Fruit fly (Drosophila melanogaster): ENCODE results near the gene CG17350.

Gene CG17350

DNA sequence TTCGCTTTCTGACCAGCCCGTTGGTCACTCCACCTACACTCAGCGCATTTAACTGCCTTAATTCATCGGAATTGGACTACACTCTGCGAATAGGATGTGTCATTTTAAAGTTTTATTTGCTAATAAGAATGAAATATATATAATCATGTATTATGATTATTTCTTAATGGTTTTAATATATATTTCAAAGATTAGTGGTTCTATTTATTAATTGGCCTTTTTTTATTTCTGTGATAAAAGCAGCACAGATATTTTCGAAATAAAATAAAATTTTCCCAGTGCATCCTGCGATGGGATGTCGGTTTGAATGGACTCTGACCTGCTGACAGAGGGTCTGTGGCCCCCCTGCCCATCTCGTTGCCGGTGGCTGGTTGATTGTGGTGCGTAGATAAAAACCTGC lies 6.9 kb upstream of the CG17350 start (continued):
- TF ChIP-seq CG18262 (tag; optimal IDR thresholded peaks at IDR 0.05) (peak; percentile 63), NC2α (GFP tag; optimal IDR thresholded peaks at IDR 0.05) (no peak), Ada2b (GFP tag; IDR thresholded peaks at IDR 0.05) (no peak), CG3995 (GFP tag; optimal IDR thresholded peaks at IDR 0.05) (no peak), CTCF (GFP tag; optimal IDR thresholded peaks at IDR 0.05) (no peak), Max (GFP tag; optimal IDR thresholded peaks at IDR 0.05) (no peak), sna (GFP tag; IDR thresholded peaks at IDR 0.05; ENCODE audit: partially characterized antibody) (no peak), CG7987 (GFP tag; optimal IDR thresholded peaks at IDR 0.05) (no peak), CG12769 (tag; optimal IDR thresholded peaks at IDR 0.05) (no peak), CG3847 (GFP tag; IDR thresholded peaks at IDR 0.05) (no peak), mam (GFP tag; optimal IDR thresholded peaks at IDR 0.05) (no peak), fd102C (GFP tag; optimal IDR thresholded peaks at IDR 0.05) (no peak), Eip74EF (GFP tag; optimal IDR thresholded peaks at IDR 0.05) (peak in 1 of 2 experiments; percentile 1), Dp (GFP tag; optimal IDR thresholded peaks at IDR 0.05) (no peak), Usf (GFP tag; optimal IDR thresholded peaks at IDR 0.05) (no peak), al (GFP tag; IDR thresholded peaks at IDR 0.05) (no peak), Ssrp (tag; optimal IDR thresholded peaks at IDR 0.05) (peak; percentile 47), CG6683 (GFP tag; optimal IDR thresholded peaks at IDR 0.05) (no peak), dysf (GFP tag; IDR thresholded peaks at IDR 0.05) (0 out of 3 replicates have a peak, but pooled peaks have one; percentile 10), sens (GFP tag) (peak; percentile 63), CG12104 (GFP tag; optimal IDR thresholded peaks at IDR 0.05) (no peak), zen (tag; optimal IDR thresholded peaks at IDR 0.05) (no peak), CG4707 (GFP tag; optimal IDR thresholded peaks at IDR 0.05) (no peak), NFAT (GFP tag; IDR thresholded peaks at IDR 0.05) (no peak), CG10654 (GFP tag; optimal IDR thresholded peaks at IDR 0.05) (no peak), unc-4 (GFP tag; IDR thresholded peaks at IDR 0.05; ENCODE audit: partially characterized antibody) (no peak), NC2β (GFP tag; optimal IDR thresholded peaks at IDR 0.05) (no peak), Abd-B (GFP tag; optimal IDR thresholded peaks at IDR 0.05) (peak; percentile 17), D19A (tag; optimal IDR thresholded peaks at IDR 0.05) (peak; percentile 35), HLH54F (GFP tag; optimal IDR thresholded peaks at IDR 0.05) (no peak), CG14667 (GFP tag; IDR thresholded peaks at IDR 0.05) (no peak), sqz (GFP tag; optimal IDR thresholded peaks at IDR 0.05) (no peak), Nf-YB (GFP tag; optimal IDR thresholded peaks at IDR 0.05) (no peak), HLHmδ (GFP tag; optimal IDR thresholded peaks at IDR 0.05) (no peak), crc (GFP tag; optimal IDR thresholded peaks at IDR 0.05) (no peak), salm (tag; optimal IDR thresholded peaks at IDR 0.05) (no peak), fru (optimal IDR thresholded peaks at IDR 0.05) (no peak), CG2889 (GFP tag; IDR thresholded peaks at IDR 0.05) (no peak), Hr51 (GFP tag; optimal IDR thresholded peaks at IDR 0.05) (peak in 1 of 2 experiments; percentile 41), dmrt99B (tag; optimal IDR thresholded peaks at IDR 0.05) (peak; percentile 67), sisA (GFP tag; IDR thresholded peaks at IDR 0.05) (no peak), CG17186 (GFP tag; optimal IDR thresholded peaks at IDR 0.05) (no peak), ATbp (GFP tag; optimal IDR thresholded peaks at IDR 0.05) (peak; percentile 17), ap (GFP tag; IDR thresholded peaks at IDR 0.05) (0 out of 2 replicates have a peak, but pooled peaks have one; percentile 17), CG9932 (GFP tag; IDR thresholded peaks at IDR 0.05) (no peak), sd (tag; optimal IDR thresholded peaks at IDR 0.05) (no peak), CG9797 (GFP tag; optimal IDR thresholded peaks at IDR 0.05) (no peak), CG13424 (tag; optimal IDR thresholded peaks at IDR 0.05) (peak; percentile 48), Opbp (GFP tag; IDR thresholded peaks at IDR 0.05; ENCODE audit: partially characterized antibody) (no peak), danr (GFP tag; IDR thresholded peaks at IDR 0.05) (no peak), Ravus (GFP tag; IDR thresholded peaks at IDR 0.05) (no peak), pnt (GFP tag; optimal IDR thresholded peaks at IDR 0.05) (no peak)
